Worm (Caenorhabditis elegans) whole organism, young adult: Measurements from ENCODE around the gene hlh-15.

Source experiments
- lsy-27 ChIP-seq: sonication (generic microtip); optimal IDR thresholded peaks from 2 replicates; lab custom pipeline; 2017; ENCODE audit warnings: missing genetic modification characterization, mild to moderate bottlenecking, missing compliant biosample characterization, antibody characterized with exemption, missing genotype, borderline replicate concordance; ENCODE audit not compliant: insufficient read depth
- sdz-38 ChIP-seq: sonication (generic microtip); optimal IDR thresholded peaks from 2 replicates; lab custom pipeline; 2016; ENCODE audit warnings: missing genotype, missing genetic modification characterization, missing compliant biosample characterization
- unc-130 ChIP-seq: sonication (generic microtip); optimal IDR thresholded peaks from 2 replicates; lab custom pipeline; 2016; ENCODE audit warnings: missing genetic modification reagents, missing genetic modification characterization, missing compliant biosample characterization
- ztf-6 ChIP-seq: fragments of 200-800 bp; sonication (Bioruptor generic); IDR thresholded peaks from 2 replicates; pipeline ENCODE4 v1.3.6; 2022; ENCODE audit warnings: missing genetic modification reagents, missing genetic modification characterization, missing compliant biosample characterization

ce11 chrX:2369073-2369472 lies 44.1 kb downstream of the hlh-15 start:
- TF ChIP-seq lsy-27 (tag; lab: Kevin White, UChicago): no peak
- no peak for TF ChIP-seq unc-130 (GFP tag; lab: Kevin White, UChicago)
- no peak for TF ChIP-seq sdz-38
- no peak for TF ChIP-seq ztf-6 (GFP tag; lab: Robert Waterston, UW)
